Worm (Caenorhabditis elegans) whole organism, late embryonic: ENCODE results near the gene hlh-27.

ENCODE experiments used
- F13H6.1 ChIP-seq: sonication (generic microtip); optimal IDR thresholded peaks from 2 replicates; lab custom pipeline; 2016; ENCODE audit warnings: missing genetic modification characterization, missing compliant biosample characterization
- K02D7.2 ChIP-seq: sonication (generic microtip); optimal IDR thresholded peaks from 2 replicates; lab custom pipeline; 2017; ENCODE audit warnings: mild to moderate bottlenecking, missing genetic modification characterization, missing compliant biosample characterization
- T23F11.4 ChIP-seq: fragments of 200-800 bp; sonication (Bioruptor generic); optimal IDR thresholded peaks from 2 replicates; lab custom pipeline; 2018; ENCODE audit warnings: mild to moderate bottlenecking, missing genetic modification characterization, missing compliant biosample characterization
- ceh-2 ChIP-seq: sonication (generic microtip); optimal IDR thresholded peaks from 2 replicates; lab custom pipeline; 2016; ENCODE audit warnings: missing genotype, missing genetic modification characterization, missing compliant biosample characterization
- ceh-31 ChIP-seq: sonication (generic microtip); optimal IDR thresholded peaks from 2 replicates; lab custom pipeline; 2016; ENCODE audit warnings: missing genetic modification characterization, missing compliant biosample characterization
- ceh-34 ChIP-seq: sonication (generic microtip); optimal IDR thresholded peaks from 2 replicates; lab custom pipeline; 2016; ENCODE audit warnings: mild to moderate bottlenecking, missing genetic modification characterization, missing compliant biosample characterization
- ceh-48 ChIP-seq: sonication (generic microtip); optimal IDR thresholded peaks from 2 replicates; lab custom pipeline; 2016; ENCODE audit warnings: missing genetic modification characterization, inconsistent platforms, missing compliant biosample characterization
- che-1 ChIP-seq: sonication (generic microtip); optimal IDR thresholded peaks from 2 replicates; lab custom pipeline; 2016; ENCODE audit warnings: mild to moderate bottlenecking, missing genetic modification characterization, missing compliant biosample characterization
- dmd-4 ChIP-seq: sonication (generic microtip); optimal IDR thresholded peaks from 2 replicates; lab custom pipeline; 2016; ENCODE audit warnings: borderline replicate concordance, missing genetic modification characterization, missing compliant biosample characterization
- dve-1 ChIP-seq: sonication (generic microtip); optimal IDR thresholded peaks from 2 replicates; lab custom pipeline; 2017; ENCODE audit warnings: antibody characterized with exemption, mild to moderate bottlenecking, missing genetic modification characterization, missing compliant biosample characterization
- elt-2 ChIP-seq: sonication (generic microtip); optimal IDR thresholded peaks from 2 replicates; lab custom pipeline; 2016; ENCODE audit warnings: missing genetic modification reagents, missing genetic modification characterization, missing compliant biosample characterization
- fax-1 ChIP-seq: sonication (generic microtip); optimal IDR thresholded peaks from 2 replicates; lab custom pipeline; 2016; ENCODE audit warnings: missing genotype, missing genetic modification characterization, missing compliant biosample characterization
- fkh-10 ChIP-seq: fragments of 150-350 bp; optimal IDR thresholded peaks from 2 replicates; lab custom pipeline; 2014; ENCODE audit warnings: missing biosample characterization, missing genetic modification reagents, missing genetic modification characterization
- fkh-6 ChIP-seq: sonication (generic microtip); optimal IDR thresholded peaks from 2 replicates; lab custom pipeline; 2016; ENCODE audit warnings: missing genetic modification characterization, missing compliant biosample characterization
- hlh-13 ChIP-seq: fragments of 200-800 bp; sonication (Bioruptor generic); optimal IDR thresholded peaks from 2 replicates; lab custom pipeline; 2018; ENCODE audit warnings: mild to moderate bottlenecking, missing genetic modification characterization, missing compliant biosample characterization
- hlh-15 ChIP-seq: sonication (generic microtip); optimal IDR thresholded peaks from 2 replicates; lab custom pipeline; 2016; ENCODE audit warnings: missing genetic modification characterization, missing compliant biosample characterization
- lim-6 ChIP-seq: sonication (generic microtip); optimal IDR thresholded peaks from 2 replicates; lab custom pipeline; 2016; ENCODE audit warnings: missing genetic modification characterization, missing compliant biosample characterization
- lin-11 ChIP-seq: fragments of 200-800 bp; sonication (Bioruptor generic); optimal IDR thresholded peaks from 2 replicates; lab custom pipeline; 2018; ENCODE audit warnings: mild to moderate bottlenecking, missing genetic modification characterization, missing compliant biosample characterization
- mec-3 ChIP-seq: sonication (generic microtip); optimal IDR thresholded peaks from 2 replicates; lab custom pipeline; 2016; ENCODE audit warnings: borderline replicate concordance, missing genetic modification characterization, missing compliant biosample characterization
- nfya-1 ChIP-seq: sonication (generic microtip); optimal IDR thresholded peaks from 2 replicates; lab custom pipeline; 2017; ENCODE audit warnings: missing genetic modification characterization, mild to moderate bottlenecking, missing compliant biosample characterization, antibody characterized with exemption, moderate library complexity
- nhr-11 ChIP-seq: fragments of 150-350 bp; optimal IDR thresholded peaks from 2 replicates; lab custom pipeline; 2014; ENCODE audit warnings: missing biosample characterization, missing genetic modification characterization
- nhr-232 ChIP-seq: sonication (generic microtip); optimal IDR thresholded peaks from 2 replicates; lab custom pipeline; 2016; ENCODE audit warnings: missing genetic modification characterization, missing compliant biosample characterization
- npax-4 ChIP-seq: sonication (generic microtip); optimal IDR thresholded peaks from 2 replicates; lab custom pipeline; 2016; ENCODE audit warnings: missing genetic modification characterization, missing compliant biosample characterization
- pag-3 ChIP-seq: sonication (generic microtip); optimal IDR thresholded peaks from 2 replicates; lab custom pipeline; 2016; ENCODE audit warnings: missing compliant biosample characterization, missing genetic modification characterization, borderline replicate concordance
- pax-1 ChIP-seq: fragments of 150-350 bp; optimal IDR thresholded peaks from 2 replicates; lab custom pipeline; 2014; ENCODE audit warnings: missing biosample characterization, missing genetic modification characterization
- pha-2 ChIP-seq: sonication (generic microtip); optimal IDR thresholded peaks from 2 replicates; lab custom pipeline; 2017; ENCODE audit warnings: mild to moderate bottlenecking, missing genetic modification characterization, missing compliant biosample characterization
- pros-1 ChIP-seq: fragments of 150-350 bp; optimal IDR thresholded peaks from 2 replicates; lab custom pipeline; 2014; ENCODE audit warnings: missing biosample characterization, missing genetic modification reagents, missing genetic modification characterization
- rnt-1 ChIP-seq: sonication (generic microtip); optimal IDR thresholded peaks from 2 replicates; lab custom pipeline; 2016; ENCODE audit warnings: missing genetic modification characterization, missing compliant biosample characterization
- sdc-2 ChIP-seq: sonication (generic microtip); optimal IDR thresholded peaks from 2 replicates; lab custom pipeline; 2016; ENCODE audit warnings: missing genotype, missing genetic modification characterization, missing compliant biosample characterization
- sox-4 ChIP-seq: sonication (generic microtip); optimal IDR thresholded peaks from 2 replicates; lab custom pipeline; 2017; ENCODE audit warnings: mild to moderate bottlenecking, missing genetic modification characterization, inconsistent platforms, missing compliant biosample characterization
- tbx-2 ChIP-seq: sonication (generic microtip); optimal IDR thresholded peaks from 2 replicates; lab custom pipeline; 2016; ENCODE audit warnings: missing genetic modification characterization, missing compliant biosample characterization
- unc-42 ChIP-seq: sonication (generic microtip); optimal IDR thresholded peaks from 2 replicates; lab custom pipeline; 2016; ENCODE audit warnings: missing genotype, missing genetic modification characterization, missing compliant biosample characterization
- unc-55 ChIP-seq: sonication (generic microtip); optimal IDR thresholded peaks from 2 replicates; lab custom pipeline; 2017; ENCODE audit warnings: missing biosample characterization, missing genetic modification reagents, missing genetic modification characterization

Gene hlh-27

DNA sequence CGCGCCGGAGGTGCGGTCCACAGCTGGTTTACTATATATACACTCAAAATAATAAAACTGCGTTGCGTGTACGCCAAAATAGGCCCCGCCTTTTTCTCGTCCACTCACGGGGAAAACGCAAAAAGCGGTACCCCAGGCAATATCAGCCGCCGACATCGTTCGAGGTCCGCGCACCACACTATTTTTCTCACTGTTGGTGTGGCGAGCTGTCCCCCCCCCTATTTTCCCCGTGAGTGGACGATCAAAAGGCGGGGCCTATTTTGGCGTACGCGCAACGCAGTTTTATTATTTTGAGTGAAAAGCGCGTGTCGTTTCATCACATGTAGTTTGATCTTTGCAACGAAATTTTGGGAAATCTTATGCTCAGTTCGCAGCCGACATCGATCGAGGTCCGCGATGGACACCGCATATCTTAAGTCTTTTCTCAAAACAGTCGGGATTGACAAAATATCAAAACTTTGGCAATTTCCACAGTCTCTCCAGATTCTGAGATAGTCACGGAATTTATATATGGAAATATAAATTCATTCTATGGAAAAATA, 25.1 kb upstream of the hlh-27 start:
- TF ChIP-seq rnt-1 (tag; lab: Kevin White, UChicago) (no peak), hlh-15 (tag; lab: Kevin White, UChicago) (no peak), fkh-10 (no peak), nhr-11 (tag; lab: Kevin White, UChicago) (no peak), hlh-13 (GFP tag; lab: Kevin White, UChicago) (no peak), npax-4 (no peak), ceh-31 (tag; lab: Kevin White, UChicago) (no peak), ceh-48 (tag; lab: Kevin White, UChicago) (no peak), unc-42 (tag; lab: Kevin White, UChicago) (no peak), dmd-4 (tag; lab: Kevin White, UChicago) (no peak), pag-3 (no peak), ceh-2 (tag; lab: Kevin White, UChicago) (no peak), ceh-34 (tag; lab: Kevin White, UChicago) (no peak), fax-1 (tag; lab: Kevin White, UChicago) (no peak), tbx-2 (tag; lab: Kevin White, UChicago) (no peak)

DNA sequence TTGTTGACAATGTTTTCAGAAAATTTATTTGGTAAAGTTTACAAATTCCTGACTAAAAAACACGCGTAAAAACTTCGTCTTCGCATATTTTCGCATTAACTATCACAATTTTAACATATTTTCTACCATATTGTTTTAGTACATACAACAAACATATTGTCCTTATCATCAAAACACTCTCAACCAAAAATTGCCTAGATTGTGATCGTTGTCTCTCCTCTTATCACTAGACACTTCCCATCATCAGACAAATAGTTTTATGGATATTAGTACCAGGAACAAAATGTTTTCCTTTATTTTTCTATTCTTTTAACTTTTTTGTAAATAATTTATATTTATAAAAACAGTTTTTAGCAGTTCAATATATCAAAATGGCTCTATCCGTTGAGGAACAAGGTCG, 21.4 kb upstream of the hlh-27 start, which contains the start of gene C17C3.3:
Gene C17C3.3 (plus strand): TSS at position 346 of the 400 bp plus-strand sequence.
- TF ChIP-seq elt-2 (tag; lab: Kevin White, UChicago): peak; percentile 88
- TF ChIP-seq nfya-1 (tag; lab: Kevin White, UChicago): no peak

DNA sequence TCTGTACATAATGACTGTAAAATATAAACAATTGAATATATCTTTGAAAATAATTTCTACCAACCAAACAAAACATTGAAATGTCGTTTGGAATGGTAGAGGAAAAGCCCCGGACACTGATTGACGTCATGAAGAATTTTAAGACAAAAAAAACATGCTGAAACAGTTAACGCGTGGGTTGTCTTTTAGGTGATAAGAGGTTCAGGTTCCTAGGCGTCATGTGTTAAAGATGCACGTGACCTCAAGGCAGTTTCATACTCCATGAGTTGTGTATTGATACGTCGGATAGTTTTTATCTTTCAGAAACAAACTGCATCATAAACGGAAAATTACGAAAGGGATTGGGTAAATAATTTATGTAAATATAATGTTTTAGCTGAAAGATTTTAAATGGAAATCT, 17.1 kb upstream of the hlh-27 start:
- TF ChIP-seq dve-1 (tag; lab: Kevin White, UChicago) (no peak), sox-4 (tag; lab: Kevin White, UChicago) (no peak), mec-3 (tag; lab: Kevin White, UChicago) (no peak), nhr-11 (tag; lab: Kevin White, UChicago) (no peak), unc-55 (GFP tag; lab: Kevin White, UChicago) (no peak), hlh-15 (tag; lab: Kevin White, UChicago) (no peak), fkh-6 (no peak), elt-2 (tag; lab: Kevin White, UChicago) (peak; percentile 31)

DNA sequence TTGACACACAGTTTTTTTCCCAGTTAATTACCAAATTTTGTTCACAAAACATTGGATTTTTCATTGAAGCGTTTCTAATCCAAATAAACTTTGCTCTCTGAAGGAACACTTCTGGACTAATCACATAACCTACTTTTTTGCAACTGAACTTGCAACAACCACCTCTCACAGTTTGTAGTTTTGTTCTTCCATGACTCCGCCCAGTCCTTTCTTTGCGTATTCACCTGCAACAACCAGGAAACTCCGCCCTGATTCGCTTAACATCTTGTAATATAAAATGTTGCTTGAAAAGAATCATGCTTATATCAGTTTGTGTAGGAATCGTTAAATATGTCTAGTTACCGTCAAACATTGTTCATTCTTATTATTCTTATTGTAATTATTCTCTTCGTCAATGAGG, 16.4 kb upstream of the hlh-27 start, which contains the start of gene ins-11:
Gene ins-11 (plus strand): TSS at position 301 of the 400 bp plus-strand sequence.
- TF ChIP-seq dve-1 (tag; lab: Kevin White, UChicago) (no peak), tbx-2 (tag; lab: Kevin White, UChicago) (no peak), nhr-11 (tag; lab: Kevin White, UChicago) (no peak), sdc-2 (tag; lab: Kevin White, UChicago) (no peak), lim-6 (no peak), dmd-4 (tag; lab: Kevin White, UChicago) (no peak), unc-42 (tag; lab: Kevin White, UChicago) (no peak), T23F11.4 (GFP tag; lab: Kevin White, UChicago) (no peak), K02D7.2 (tag; lab: Kevin White, UChicago) (no peak), lin-11 (tag; lab: Kevin White, UChicago) (no peak), fkh-6 (no peak), pha-2 (tag; lab: Kevin White, UChicago) (no peak)

DNA sequence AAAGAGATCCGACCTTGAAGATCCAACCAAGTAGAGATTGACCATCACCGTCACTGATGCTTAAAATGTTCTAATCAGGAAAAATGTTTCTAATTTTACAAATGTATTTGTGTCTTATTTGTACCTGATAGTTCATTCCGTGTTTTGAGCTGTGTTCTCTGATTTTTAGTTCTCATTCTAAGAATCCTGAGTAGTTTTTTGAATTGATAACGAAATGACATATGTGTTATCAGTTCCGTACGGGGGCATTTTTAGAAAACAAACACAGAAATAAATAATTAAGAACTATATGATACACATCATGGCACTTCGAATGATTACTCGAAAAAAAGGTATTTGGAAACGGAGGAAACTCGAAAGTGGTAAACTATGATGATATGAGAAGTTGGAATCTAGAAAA, 15.5 kb upstream of the hlh-27 start:
- TF ChIP-seq rnt-1 (tag; lab: Kevin White, UChicago): no peak
- TF ChIP-seq pax-1 (tag; lab: Kevin White, UChicago): no peak
- TF ChIP-seq che-1 (tag; lab: Kevin White, UChicago): no peak
- TF ChIP-seq nhr-232 (tag; lab: Kevin White, UChicago): no peak
- TF ChIP-seq pros-1 (tag; lab: Kevin White, UChicago): no peak
- TF ChIP-seq F13H6.1 (tag; lab: Kevin White, UChicago): no peak
- no peak for TF ChIP-seq dmd-4 (tag; lab: Kevin White, UChicago)
- TF ChIP-seq, all 69 proteins: peak for 0
